Fruit fly (Drosophila melanogaster) whole organism, embryonic: ENCODE data around the gene scramb2.

Experiments
- Abd-B ChIP-seq: fragments of 200-800 bp; sonication (Bioruptor generic); optimal IDR thresholded peaks from 2 replicates; lab custom pipeline; 2018; ENCODE audit warnings: missing biosample characterization, mild to moderate bottlenecking, missing genetic modification characterization, moderate library complexity
- Atf6 ChIP-seq: fragments of 200-800 bp; sonication (Bioruptor generic); IDR thresholded peaks from 2 replicates; pipeline ENCODE4 v1.3.6; 2022; ENCODE audit warnings: missing biosample characterization, missing genetic modification characterization
- Blimp-1 ChIP-seq: fragments of 200-800 bp; sonication (Bioruptor generic); optimal IDR thresholded peaks from 3 replicates; lab custom pipeline; 2018; ENCODE audit warnings: missing biosample characterization, missing genetic modification characterization, mild to moderate bottlenecking, moderate library complexity, missing genetic modification reagents
- CG11696 ChIP-seq: fragments of 200-800 bp; sonication (Bioruptor generic); IDR thresholded peaks from 2 replicates; pipeline ENCODE4 v1.3.6; 2022; ENCODE audit warnings: missing biosample characterization, missing genetic modification characterization
- CG12391 ChIP-seq: fragments of 200-800 bp; sonication (Bioruptor generic); optimal IDR thresholded peaks from 3 replicates; lab custom pipeline; 2018; ENCODE audit warnings: missing biosample characterization, mild to moderate bottlenecking, missing genetic modification characterization, moderate library complexity
- CG13624 ChIP-seq: fragments of 200-800 bp; sonication (Bioruptor generic); optimal IDR thresholded peaks from 2 replicates; lab custom pipeline; 2016; ENCODE audit warnings: missing biosample characterization, missing genetic modification characterization
- CG13894 ChIP-seq: fragments of 200-800 bp; sonication (Bioruptor generic); optimal IDR thresholded peaks from 3 replicates; lab custom pipeline; 2018; ENCODE audit warnings: missing biosample characterization, mild to moderate bottlenecking, missing genetic modification characterization, moderate library complexity
- CG14441 ChIP-seq: fragments of 200-800 bp; sonication (Bioruptor generic); IDR thresholded peaks from 2 replicates; pipeline ENCODE4 v1.3.6; 2022; ENCODE audit warnings: missing biosample characterization, missing genetic modification characterization
- CG15269 ChIP-seq: fragments of 200-800 bp; sonication (Bioruptor generic); optimal IDR thresholded peaks from 2 replicates; lab custom pipeline; 2018; ENCODE audit warnings: missing biosample characterization, mild to moderate bottlenecking, missing genetic modification characterization, moderate library complexity
- CG16813 ChIP-seq: fragments of 200-800 bp; sonication (Bioruptor generic); IDR thresholded peaks from 3 replicates; pipeline ENCODE4 v1.3.6; 2022; ENCODE audit warnings: missing biosample characterization, missing genetic modification characterization; ENCODE audit not compliant: partially characterized antibody
- CG18011 ChIP-seq: fragments of 200-800 bp; sonication (Bioruptor generic); optimal IDR thresholded peaks from 2 replicates; lab custom pipeline; 2017; ENCODE audit warnings: missing biosample characterization, missing genetic modification characterization, mild to moderate bottlenecking, moderate library complexity, missing genotype
- CG2120 ChIP-seq: fragments of 200-800 bp; sonication (Bioruptor generic); optimal IDR thresholded peaks from 3 replicates; lab custom pipeline; 2016; ENCODE audit warnings: missing biosample characterization, missing genetic modification characterization
- CG32767 ChIP-seq: fragments of 200-800 bp; sonication (Bioruptor generic); IDR thresholded peaks from 2 replicates; pipeline ENCODE4 v1.3.6; 2022; ENCODE audit warnings: missing biosample characterization, missing genetic modification characterization
- CG3281 ChIP-seq: fragments of 200-800 bp; sonication (Bioruptor generic); optimal IDR thresholded peaks from 3 replicates; lab custom pipeline; 2017; ENCODE audit warnings: missing biosample characterization, mild to moderate bottlenecking, missing genetic modification characterization
- CG34422 ChIP-seq: fragments of 200-800 bp; sonication (Bioruptor generic); IDR thresholded peaks from 3 replicates; pipeline ENCODE4 v1.3.6; 2022; ENCODE audit warnings: missing biosample characterization, missing genetic modification characterization
- CG3995 ChIP-seq: fragments of 200-800 bp; sonication (Bioruptor generic); optimal IDR thresholded peaks from 3 replicates; lab custom pipeline; 2016; ENCODE audit warnings: missing biosample characterization, missing genetic modification characterization
- CG4424 ChIP-seq: fragments of 200-800 bp; sonication (Bioruptor generic); optimal IDR thresholded peaks from 3 replicates; lab custom pipeline; 2016; ENCODE audit warnings: missing biosample characterization, missing genetic modification characterization
- CG6683 ChIP-seq: fragments of 200-800 bp; sonication (Bioruptor generic); optimal IDR thresholded peaks from 2 replicates; lab custom pipeline; 2017; ENCODE audit warnings: missing biosample characterization, mild to moderate bottlenecking, missing genetic modification characterization, missing genetic modification reagents
- CG7928 ChIP-seq: fragments of 200-800 bp; sonication (Bioruptor generic); optimal IDR thresholded peaks from 2 replicates; lab custom pipeline; 2017; ENCODE audit warnings: missing biosample characterization, mild to moderate bottlenecking, missing genetic modification characterization
- CG8359 ChIP-seq: fragments of 200-800 bp; sonication (Bioruptor generic); optimal IDR thresholded peaks from 2 replicates; lab custom pipeline; 2017; ENCODE audit warnings: missing biosample characterization, mild to moderate bottlenecking, missing genetic modification characterization, borderline replicate concordance
- CG8924 ChIP-seq: fragments of 200-800 bp; optimal IDR thresholded peaks from 3 replicates; lab custom pipeline; 2019; ENCODE audit warnings: missing biosample characterization, mild to moderate bottlenecking, missing genetic modification characterization, moderate library complexity
- CG9437 ChIP-seq: fragments of 200-800 bp; sonication (Bioruptor generic); optimal IDR thresholded peaks from 2 replicates; lab custom pipeline; 2018; ENCODE audit warnings: missing biosample characterization, mild to moderate bottlenecking, missing genetic modification characterization
- CG9932 ChIP-seq: fragments of 200-800 bp; sonication (Bioruptor generic); IDR thresholded peaks from 2 replicates; pipeline ENCODE4 v1.3.6; 2022; ENCODE audit warnings: missing biosample characterization, missing genetic modification characterization
- Dad ChIP-seq: fragments of 200-800 bp; sonication (Bioruptor generic); optimal IDR thresholded peaks from 3 replicates; lab custom pipeline; 2016; ENCODE audit warnings: missing biosample characterization, missing genetic modification characterization
- Doc2 ChIP-seq: fragments of 200-800 bp; sonication (Bioruptor generic); IDR thresholded peaks from 2 replicates; pipeline ENCODE4 v1.3.6; 2022; ENCODE audit warnings: missing biosample characterization, missing genetic modification characterization
- Dp ChIP-seq: fragments of 200-800 bp; sonication (Bioruptor generic); optimal IDR thresholded peaks from 2 replicates; lab custom pipeline; 2018; ENCODE audit warnings: missing biosample characterization, mild to moderate bottlenecking, missing genetic modification characterization, moderate library complexity
- HLH4C ChIP-seq: fragments of 200-800 bp; sonication (Bioruptor generic); IDR thresholded peaks from 3 replicates; pipeline ENCODE4 v1.3.6; 2022; ENCODE audit warnings: missing biosample characterization, missing genetic modification characterization; ENCODE audit not compliant: partially characterized antibody
- Hr51 ChIP-seq, 2 experiments: fragments of 200-800 bp; sonication (Bioruptor generic); optimal IDR thresholded peaks; 2 replicates in 1 of 2; 3 replicates in 1 of 2; lab custom pipeline; 2016 to 2018; ENCODE audit warnings: missing biosample characterization in 2 of 2, missing genetic modification characterization in 2 of 2, mild to moderate bottlenecking in 1 of 2, moderate library complexity in 1 of 2
- Max ChIP-seq: fragments of 200-800 bp; sonication (Bioruptor generic); optimal IDR thresholded peaks from 2 replicates; lab custom pipeline; 2016; ENCODE audit warnings: missing biosample characterization, mild to moderate bottlenecking, missing genetic modification characterization
- Sox102F ChIP-seq: fragments of 200-800 bp; sonication (Bioruptor generic); optimal IDR thresholded peaks from 2 replicates; lab custom pipeline; 2018; ENCODE audit warnings: missing biosample characterization, mild to moderate bottlenecking, missing genetic modification characterization, moderate library complexity
- ac ChIP-seq: fragments of 200-800 bp; sonication (Bioruptor generic); optimal IDR thresholded peaks from 3 replicates; lab custom pipeline; 2017; ENCODE audit warnings: missing biosample characterization, mild to moderate bottlenecking, missing genetic modification characterization
- aop ChIP-seq: fragments of 200-800 bp; sonication (Bioruptor generic); IDR thresholded peaks from 2 replicates; pipeline ENCODE4 v1.3.6; 2022; ENCODE audit warnings: missing biosample characterization, missing genetic modification characterization
- crol ChIP-seq: fragments of 200-800 bp; sonication (Bioruptor generic); IDR thresholded peaks from 2 replicates; pipeline ENCODE4 v1.3.6; 2022; ENCODE audit warnings: missing biosample characterization, missing genetic modification characterization
- dmrt99B ChIP-seq: fragments of 200-800 bp; sonication (Bioruptor generic); optimal IDR thresholded peaks from 2 replicates; lab custom pipeline; 2018; ENCODE audit warnings: missing biosample characterization, mild to moderate bottlenecking, missing genetic modification characterization, moderate library complexity
- fd64A ChIP-seq: fragments of 200-800 bp; sonication (Bioruptor generic); optimal IDR thresholded peaks from 3 replicates; lab custom pipeline; 2018; ENCODE audit warnings: missing biosample characterization, mild to moderate bottlenecking, missing genetic modification characterization
- fd96Cb ChIP-seq: fragments of 200-800 bp; sonication (Bioruptor generic); optimal IDR thresholded peaks from 2 replicates; lab custom pipeline; 2018; ENCODE audit warnings: missing biosample characterization, mild to moderate bottlenecking, missing genetic modification characterization, moderate library complexity
- ftz-f1 ChIP-seq: fragments of 200-800 bp; sonication (Bioruptor generic); optimal IDR thresholded peaks from 2 replicates; lab custom pipeline; 2016; ENCODE audit warnings: missing biosample characterization, missing genetic modification characterization
- fu2 ChIP-seq: fragments of 200-800 bp; sonication (Bioruptor generic); optimal IDR thresholded peaks from 2 replicates; lab custom pipeline; 2016; ENCODE audit warnings: missing biosample characterization, missing genetic modification characterization
- gce ChIP-seq: fragments of 200-800 bp; sonication (Bioruptor generic); IDR thresholded peaks from 3 replicates; pipeline ENCODE4 v1.3.6; 2022; ENCODE audit warnings: missing biosample characterization, missing genetic modification characterization
- grn ChIP-seq: fragments of 200-800 bp; sonication (Bioruptor generic); optimal IDR thresholded peaks from 3 replicates; lab custom pipeline; 2017; ENCODE audit warnings: missing biosample characterization, missing genetic modification characterization
- ind ChIP-seq: fragments of 200-800 bp; sonication (Bioruptor generic); optimal IDR thresholded peaks from 3 replicates; lab custom pipeline; 2016; ENCODE audit warnings: missing biosample characterization, missing genetic modification characterization
- mld ChIP-seq: fragments of 200-800 bp; sonication (Bioruptor generic); IDR thresholded peaks from 3 replicates; pipeline ENCODE4 v1.3.6; 2022; ENCODE audit warnings: missing biosample characterization, missing genetic modification characterization; ENCODE audit not compliant: partially characterized antibody
- org-1 ChIP-seq: fragments of 200-800 bp; sonication (Bioruptor generic); optimal IDR thresholded peaks from 2 replicates; lab custom pipeline; 2017; ENCODE audit warnings: missing biosample characterization, missing genetic modification characterization
- repo ChIP-seq: fragments of 200-800 bp; sonication (Bioruptor generic); optimal IDR thresholded peaks from 2 replicates; lab custom pipeline; 2016; ENCODE audit warnings: missing biosample characterization, missing genetic modification characterization
- slbo ChIP-seq: fragments of 200-800 bp; sonication (Bioruptor generic); IDR thresholded peaks from 2 replicates; pipeline ENCODE4 v1.3.6; 2022; ENCODE audit warnings: missing biosample characterization, missing genetic modification characterization
- slp2 ChIP-seq: fragments of 200-800 bp; sonication (Bioruptor generic); optimal IDR thresholded peaks from 2 replicates; lab custom pipeline; 2016; ENCODE audit warnings: missing biosample characterization, missing genetic modification characterization
- sqz ChIP-seq: fragments of 200-800 bp; sonication (Bioruptor generic); optimal IDR thresholded peaks from 3 replicates; lab custom pipeline; 2018; ENCODE audit warnings: missing biosample characterization, mild to moderate bottlenecking, missing genetic modification characterization
- tll ChIP-seq, 2 experiments: fragments of 200-800 bp in 1 of 2; fragments of >200 bp in 1 of 2; sonication (Bioruptor generic) in 1 of 2; optimal IDR thresholded peaks; 2 replicates each; lab custom pipeline; 2017 to 2019; ENCODE audit warnings: missing biosample characterization in 2 of 2, missing genetic modification characterization in 2 of 2, mild to moderate bottlenecking in 1 of 2, moderate library complexity in 1 of 2
- unc-4 ChIP-seq: fragments of 200-800 bp; sonication (Bioruptor generic); IDR thresholded peaks from 2 replicates; pipeline ENCODE4 v1.3.6; 2022; ENCODE audit warnings: missing biosample characterization, missing genetic modification characterization; ENCODE audit not compliant: partially characterized antibody
- wek ChIP-seq: fragments of 200-800 bp; sonication (Bioruptor generic); optimal IDR thresholded peaks from 3 replicates; lab custom pipeline; 2018; ENCODE audit warnings: missing biosample characterization, mild to moderate bottlenecking, missing genetic modification characterization, moderate library complexity

Gene scramb2

DNA sequence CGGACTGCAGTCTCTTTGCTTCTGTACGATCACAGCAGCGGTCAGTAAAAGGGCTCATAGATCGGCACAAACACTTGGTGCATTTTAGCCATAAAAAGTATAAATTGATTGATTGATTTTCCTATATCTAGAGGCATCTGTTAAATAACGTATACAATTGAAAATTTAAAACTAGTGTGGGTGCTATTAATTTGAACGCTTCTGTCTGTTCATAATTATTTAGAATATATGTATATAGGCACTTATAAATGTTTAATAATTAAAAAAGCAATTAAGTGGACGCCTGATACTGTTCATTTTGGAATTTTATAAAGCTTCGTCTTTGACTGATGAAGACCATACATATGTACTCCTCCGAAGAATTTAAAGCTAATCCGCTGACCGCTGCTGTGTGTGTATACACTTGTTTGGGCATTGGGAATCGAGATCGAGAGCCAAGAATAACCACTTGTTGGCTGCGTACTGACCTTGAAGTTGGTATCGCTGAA is 1.3 kb downstream of the scramb2 start (continued):
- TF ChIP-seq CG6683 (GFP tag; lab: Kevin White, UChicago) = no peak
- TF ChIP-seq fd64A (GFP tag; lab: Kevin White, UChicago) = no peak
- no peak for TF ChIP-seq tll (GFP tag; optimal IDR thresholded peaks at IDR 0.05; lab: Kevin White, UChicago)
- no peak for TF ChIP-seq CG9932 (GFP tag; lab: Robert Waterston, UW)
- no peak for TF ChIP-seq sqz (GFP tag; lab: Kevin White, UChicago)
- TF ChIP-seq CG9437 = peak; percentile 22
- TF ChIP-seq CG15269 (tag; lab: Kevin White, UChicago) = peak; percentile 57
- TF ChIP-seq CG32767 (GFP tag; lab: Robert Waterston, UW) = no peak
- TF ChIP-seq CG13894 = no peak
- TF ChIP-seq HLH4C (GFP tag; lab: Robert Waterston, UW) = no peak
- TF ChIP-seq aop (GFP tag; lab: Robert Waterston, UW) = no peak
- no peak for TF ChIP-seq CG7928 (GFP tag; lab: Kevin White, UChicago)
- TF ChIP-seq Blimp-1 (GFP tag; lab: Kevin White, UChicago) = peak; percentile 38
- TF ChIP-seq CG11696 = peak; percentile 70
- TF ChIP-seq gce (GFP tag; lab: Robert Waterston, UW) = no peak
- TF ChIP-seq CG2120 (GFP tag; lab: Kevin White, UChicago) = peak; percentile 39
- peak; percentile 38 for TF ChIP-seq fd96Cb
- no peak for TF ChIP-seq ac
- no peak for TF ChIP-seq slp2 (GFP tag; lab: Kevin White, UChicago)
- peak; percentile 26 for TF ChIP-seq org-1 (GFP tag; lab: Kevin White, UChicago)
- TF ChIP-seq mld (GFP tag; lab: Robert Waterston, UW) = no peak
- peak; percentile 63 for TF ChIP-seq dmrt99B
- TF ChIP-seq slbo (GFP tag; lab: Robert Waterston, UW) = peak; percentile 40; the same call in 1 of the 2 replicates
- TF ChIP-seq CG13624 = no peak
- TF ChIP-seq ind = peak; percentile 50
- TF ChIP-seq CG18011 = peak; percentile 10
- no peak for TF ChIP-seq fu2 (GFP tag; lab: Kevin White, UChicago)
- no peak for TF ChIP-seq crol (GFP tag; lab: Robert Waterston, UW)
- no peak for TF ChIP-seq Dp (GFP tag; lab: Kevin White, UChicago)
- peak; percentile 16 for TF ChIP-seq CG8359 (GFP tag; lab: Kevin White, UChicago)
- peak; percentile 52 for TF ChIP-seq CG8924
- TF ChIP-seq CG12391 = peak; percentile 47
- no peak for TF ChIP-seq CG34422
- no peak; the same call in 1 of the 2 replicates for TF ChIP-seq Atf6 (GFP tag; lab: Robert Waterston, UW)
- TF ChIP-seq Doc2 = no peak
- peak; percentile 61 for TF ChIP-seq Sox102F (GFP tag; lab: Kevin White, UChicago)
- no peak for TF ChIP-seq ftz-f1
- no peak for TF ChIP-seq CG16813 (GFP tag; lab: Robert Waterston, UW)
- no peak for TF ChIP-seq unc-4 (GFP tag; lab: Robert Waterston, UW)
- TF ChIP-seq CG14441 (GFP tag; lab: Robert Waterston, UW) = peak; percentile 27; the same call in 1 of the 2 replicates
- peak; percentile 13 for TF ChIP-seq CG4424
- no peak for TF ChIP-seq CG3995
- TF ChIP-seq Max (GFP tag; lab: Kevin White, UChicago) = no peak
- peak; percentile 57 for TF ChIP-seq CG3281
- TF ChIP-seq Dad = no peak
- TF ChIP-seq grn = no peak
- peak; percentile 36 for TF ChIP-seq Abd-B (GFP tag; lab: Kevin White, UChicago)
- TF ChIP-seq Hr51 (GFP tag; optimal IDR thresholded peaks at IDR 0.05; lab: Kevin White, UChicago) = peak in 1 of 2 experiments; percentile 69
- TF ChIP-seq wek (GFP tag; lab: Kevin White, UChicago) = no peak
- TF ChIP-seq repo (GFP tag; lab: Kevin White, UChicago) = no peak
